Fruit fly (Drosophila melanogaster): ENCODE results near the gene CG1695.
A peak's percentile ranks its signal among the peaks of the same experiment; 100 is the strongest.

The CG1695 gene

DNA sequence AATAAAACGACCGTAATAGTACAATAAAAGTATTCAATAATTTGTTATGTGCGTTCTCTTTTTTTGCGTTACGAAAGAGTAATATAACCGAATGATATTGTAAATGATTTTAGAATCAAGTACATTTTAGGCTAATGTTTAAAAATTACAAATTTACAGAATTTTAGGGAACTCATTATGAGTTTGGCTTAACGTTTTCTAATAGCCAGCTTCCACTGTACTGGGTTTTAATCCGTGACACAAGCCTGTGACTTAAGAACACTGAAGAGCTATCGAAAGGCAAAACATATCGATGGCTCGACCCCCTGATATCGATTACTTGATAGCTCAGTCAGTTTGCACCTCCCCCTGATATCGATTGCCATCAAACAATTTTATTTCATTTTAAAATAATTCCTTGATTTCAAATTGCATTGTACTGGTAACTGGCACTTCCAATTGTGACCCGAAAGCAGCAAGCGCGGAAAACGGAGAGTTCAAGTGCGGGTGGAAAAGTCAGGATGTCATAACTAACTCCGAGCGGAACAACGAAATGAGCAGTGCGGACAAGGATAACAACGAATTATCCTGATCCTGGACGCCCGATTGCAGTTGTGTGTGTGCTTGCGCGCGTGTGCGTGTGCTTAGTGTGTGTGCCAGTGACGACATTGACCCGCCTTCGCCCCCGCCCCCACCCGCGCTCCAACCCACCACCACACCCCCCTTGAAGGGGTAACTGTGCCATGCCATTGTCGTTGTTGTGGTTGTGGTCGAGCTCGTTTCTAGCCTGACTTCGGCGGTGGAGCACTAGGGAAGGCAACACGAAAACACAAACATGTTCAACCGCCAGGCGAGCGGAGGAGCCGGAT is 39.5 kb upstream of the CG1695 start, which contains the start of gene HERC2:
Gene HERC2 (plus strand): TSS at position 330 of the 848 bp plus-strand sequence.
- TF ChIP-seq CG1620 (GFP tag; optimal IDR thresholded peaks at IDR 0.05) (peak; percentile 62), Crg-1 (GFP tag; optimal IDR thresholded peaks at IDR 0.05) (no peak), CG7045 (GFP tag; optimal IDR thresholded peaks at IDR 0.05) (no peak), toe (GFP tag; optimal IDR thresholded peaks at IDR 0.05) (peak; percentile 52), CG14711 (tag; optimal IDR thresholded peaks at IDR 0.05) (no peak), CG5204 (GFP tag; optimal IDR thresholded peaks at IDR 0.05) (peak; percentile 44), CG33017 (tag; optimal IDR thresholded peaks at IDR 0.05) (no peak), Mnt (GFP tag; optimal IDR thresholded peaks at IDR 0.05) (no peak), CG12768 (GFP tag; optimal IDR thresholded peaks at IDR 0.05) (no peak), cnc (optimal IDR thresholded peaks at IDR 0.05) (no peak), kay (GFP tag; ENCODE audit: borderline replicate concordance) (no peak), ovo (GFP tag; optimal IDR thresholded peaks at IDR 0.05) (no peak), tj (GFP tag; optimal IDR thresholded peaks at IDR 0.05) (no peak), pad (GFP tag; optimal IDR thresholded peaks at IDR 0.05) (peak; percentile 10), Hr96 (GFP tag; optimal IDR thresholded peaks at IDR 0.05) (peak; percentile 62), CG11617 (GFP tag; optimal IDR thresholded peaks at IDR 0.05) (no peak), CG7101 (tag; optimal IDR thresholded peaks at IDR 0.05) (no peak), Clk (GFP tag; optimal IDR thresholded peaks at IDR 0.05) (no peak), cic (GFP tag; optimal IDR thresholded peaks at IDR 0.05) (no peak), bab1 (GFP tag; optimal IDR thresholded peaks at IDR 0.05) (no peak)

DNA sequence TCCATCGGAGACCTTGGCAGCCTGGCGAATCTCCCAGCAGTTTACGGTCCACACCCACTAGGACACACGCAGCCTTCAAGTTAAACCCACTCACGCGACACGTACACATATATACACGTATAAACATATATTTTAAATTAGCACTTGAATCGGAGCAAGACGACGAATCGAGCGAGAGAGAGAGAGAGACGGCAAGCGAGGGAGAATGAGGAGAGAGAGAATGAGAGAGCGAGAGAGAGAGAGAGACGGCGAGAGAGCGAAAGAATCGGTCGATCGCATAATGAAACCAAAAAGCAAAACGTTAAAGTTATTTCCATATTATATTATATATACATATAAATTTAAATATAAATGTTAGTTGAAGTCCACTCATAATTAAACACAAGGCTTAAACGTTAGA is 22.1 kb upstream of the CG1695 start:
- TF ChIP-seq ovo (GFP tag; optimal IDR thresholded peaks at IDR 0.05) = no peak
- TF ChIP-seq cnc (optimal IDR thresholded peaks at IDR 0.05) = no peak
- TF ChIP-seq toe (GFP tag; optimal IDR thresholded peaks at IDR 0.05) = no peak
- no peak for TF ChIP-seq Crg-1 (GFP tag; optimal IDR thresholded peaks at IDR 0.05)
- TF ChIP-seq CG12768 (GFP tag; optimal IDR thresholded peaks at IDR 0.05) = no peak
- no peak for TF ChIP-seq tj (GFP tag; optimal IDR thresholded peaks at IDR 0.05)
- TF ChIP-seq cic (GFP tag; optimal IDR thresholded peaks at IDR 0.05) = no peak
- no peak for TF ChIP-seq Mnt (GFP tag; optimal IDR thresholded peaks at IDR 0.05)

DNA sequence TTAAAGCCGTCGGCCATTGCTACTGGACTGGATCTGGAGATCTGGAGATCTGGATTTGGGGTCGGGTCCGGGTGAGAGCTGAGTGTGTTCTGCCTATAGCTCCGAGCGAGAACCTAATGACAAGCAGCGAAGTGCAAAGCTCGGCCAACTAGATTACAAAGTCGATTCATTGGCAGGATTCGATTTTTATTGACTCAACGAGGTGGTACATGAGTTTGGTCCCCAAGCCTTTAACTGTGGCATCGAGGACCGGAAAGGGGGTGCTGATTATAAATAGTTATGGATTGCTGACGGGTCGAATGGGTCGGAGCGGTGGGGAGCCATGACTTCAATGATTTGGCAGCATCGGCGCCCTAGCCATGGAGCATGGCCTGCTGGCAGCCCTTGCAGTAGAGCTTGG is 20.3 kb upstream of the CG1695 start, which contains the start of gene CG15459:
Gene CG15459 (minus strand): TSS at position 101 of the 400 bp plus-strand sequence.
- TF ChIP-seq cnc (optimal IDR thresholded peaks at IDR 0.05) = no peak
- no peak for TF ChIP-seq cic (GFP tag; optimal IDR thresholded peaks at IDR 0.05)
- TF ChIP-seq CG5204 (GFP tag; optimal IDR thresholded peaks at IDR 0.05) = no peak
- no peak for TF ChIP-seq CG7101 (tag; optimal IDR thresholded peaks at IDR 0.05)
- no peak for TF ChIP-seq pad (GFP tag; optimal IDR thresholded peaks at IDR 0.05)
- no peak for TF ChIP-seq bab1 (GFP tag; optimal IDR thresholded peaks at IDR 0.05)
- no peak for TF ChIP-seq tj (GFP tag; optimal IDR thresholded peaks at IDR 0.05)
- TF ChIP-seq Crg-1 (GFP tag; optimal IDR thresholded peaks at IDR 0.05) = no peak

DNA sequence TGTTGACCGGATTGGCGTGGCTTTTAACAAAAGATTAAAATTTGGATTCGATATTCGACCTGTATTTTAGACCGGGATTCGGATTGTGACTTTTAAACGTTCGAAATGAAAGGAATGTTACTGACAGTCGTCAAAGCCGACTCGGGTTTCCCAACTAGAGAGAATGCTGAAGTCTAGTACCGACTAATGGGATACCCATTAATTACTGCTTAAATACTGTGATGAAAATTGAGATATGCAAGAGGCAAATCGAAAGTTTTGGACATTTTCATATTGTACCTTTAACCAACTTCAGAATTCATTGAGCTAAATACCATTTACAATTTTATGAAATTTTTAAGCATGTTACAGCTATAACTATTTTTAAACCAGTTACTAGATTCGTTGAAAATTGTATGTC is 19.7 kb upstream of the CG1695 start, which contains the start of gene CG15458:
Gene CG15458 (minus strand): TSS at position 101 of the 400 bp plus-strand sequence.
- TF ChIP-seq Hr96 (GFP tag; optimal IDR thresholded peaks at IDR 0.05) (no peak), toe (GFP tag; optimal IDR thresholded peaks at IDR 0.05) (no peak), bab1 (GFP tag; optimal IDR thresholded peaks at IDR 0.05) (no peak), ovo (GFP tag; optimal IDR thresholded peaks at IDR 0.05) (no peak), Crg-1 (GFP tag; optimal IDR thresholded peaks at IDR 0.05) (no peak), cic (GFP tag; optimal IDR thresholded peaks at IDR 0.05) (no peak), Mnt (GFP tag; optimal IDR thresholded peaks at IDR 0.05) (no peak), CG33017 (tag; optimal IDR thresholded peaks at IDR 0.05) (no peak), CG7045 (GFP tag; optimal IDR thresholded peaks at IDR 0.05) (no peak), CG14711 (tag; optimal IDR thresholded peaks at IDR 0.05) (no peak), CG7101 (tag; optimal IDR thresholded peaks at IDR 0.05) (no peak)

DNA sequence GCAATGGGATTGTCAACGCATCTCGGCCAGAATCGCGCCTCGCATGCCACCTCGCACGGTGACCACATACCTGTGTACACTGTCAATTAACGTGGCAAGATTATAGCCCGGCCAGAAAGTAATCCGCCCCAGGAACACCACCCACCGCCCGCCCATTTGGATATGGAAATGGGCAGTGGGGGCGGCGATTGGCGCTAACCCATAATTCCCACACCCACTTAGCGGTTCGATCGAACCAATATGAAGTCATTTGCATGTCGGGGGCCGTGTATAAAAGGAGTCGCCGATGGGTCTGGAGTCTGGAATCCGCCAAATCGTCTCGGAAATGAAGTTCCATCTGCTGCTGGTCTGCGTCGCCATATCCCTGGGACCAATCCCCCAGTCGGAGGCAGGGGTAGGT is 18.3 kb upstream of the CG1695 start, which contains the start of gene Obp19a:
Gene Obp19a (plus strand): TSS at position 301 of the 400 bp plus-strand sequence.
- TF ChIP-seq bab1 (GFP tag; optimal IDR thresholded peaks at IDR 0.05) (no peak), CG33017 (tag; optimal IDR thresholded peaks at IDR 0.05) (no peak), CG11617 (GFP tag; optimal IDR thresholded peaks at IDR 0.05) (no peak), ovo (GFP tag; optimal IDR thresholded peaks at IDR 0.05) (no peak)

DNA sequence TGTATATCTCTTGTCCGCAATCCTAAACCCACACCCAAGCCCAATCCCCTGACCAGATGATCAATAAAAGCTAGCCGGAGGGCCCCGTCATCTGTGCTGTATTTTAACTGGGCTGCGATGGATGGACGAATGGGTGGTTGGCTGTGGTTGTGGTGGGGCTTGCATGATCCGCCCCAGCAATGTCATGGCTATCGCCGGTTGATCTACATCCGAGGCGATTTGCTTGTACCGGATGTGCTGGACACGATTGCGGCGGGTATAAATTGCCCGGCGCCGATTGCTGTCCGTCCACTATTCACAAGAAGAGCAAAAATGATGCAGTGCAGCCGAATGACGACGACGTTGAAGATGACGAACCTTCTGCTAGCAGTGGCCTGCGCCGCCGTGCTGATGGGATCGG is 17.3 kb upstream of the CG1695 start, which contains the start of gene Obp19b:
Gene Obp19b (plus strand): TSS at position 301 of the 400 bp plus-strand sequence.
- TF ChIP-seq CG7101 (tag; optimal IDR thresholded peaks at IDR 0.05) = no peak
- no peak for TF ChIP-seq Clk (GFP tag; optimal IDR thresholded peaks at IDR 0.05)
- no peak for TF ChIP-seq CG14711 (tag; optimal IDR thresholded peaks at IDR 0.05)
- no peak for TF ChIP-seq CG11617 (GFP tag; optimal IDR thresholded peaks at IDR 0.05)
- TF ChIP-seq pad (GFP tag; optimal IDR thresholded peaks at IDR 0.05) = no peak
- no peak for TF ChIP-seq CG1620 (GFP tag; optimal IDR thresholded peaks at IDR 0.05)
- TF ChIP-seq CG12768 (GFP tag; optimal IDR thresholded peaks at IDR 0.05) = no peak
- TF ChIP-seq ovo (GFP tag; optimal IDR thresholded peaks at IDR 0.05) = no peak
- no peak for TF ChIP-seq toe (GFP tag; optimal IDR thresholded peaks at IDR 0.05)
- no peak for TF ChIP-seq kay (GFP tag; ENCODE audit: borderline replicate concordance)
- no peak for TF ChIP-seq bab1 (GFP tag; optimal IDR thresholded peaks at IDR 0.05)
- no peak for TF ChIP-seq cic (GFP tag; optimal IDR thresholded peaks at IDR 0.05)
- no peak for TF ChIP-seq tj (GFP tag; optimal IDR thresholded peaks at IDR 0.05)

Data from whole organism, adult.